Worm (Caenorhabditis elegans): ENCODE data around the gene tbx-40.

Gene tbx-40

DNA sequence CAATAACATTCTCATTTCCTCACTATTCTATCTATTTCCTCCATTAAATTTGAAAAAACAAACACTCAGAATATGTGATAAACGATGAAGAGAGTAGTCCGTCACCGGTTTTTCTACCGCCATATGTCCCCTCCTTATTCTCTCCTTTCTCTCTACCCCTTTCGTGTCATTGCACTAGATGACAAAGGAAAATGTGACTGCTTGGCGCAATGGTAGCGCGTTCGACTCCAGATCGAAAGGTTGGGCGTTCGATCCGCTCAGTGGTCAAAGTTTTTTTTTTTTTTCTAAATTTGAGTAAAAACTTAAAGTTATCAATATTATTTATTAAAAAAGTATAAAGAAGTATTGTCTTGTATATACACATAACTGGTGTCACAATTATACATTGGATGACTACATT lies 38.5 kb downstream of the tbx-40 start (continued):
- no peak for TF ChIP-seq aptf-2 (GFP tag; conservative IDR thresholded peaks at IDR 0.05)
- peak; percentile 76 for TF ChIP-seq ztf-18 (tag; optimal IDR thresholded peaks at IDR 0.05)
- TF ChIP-seq F57C9.4 (tag; optimal IDR thresholded peaks at IDR 0.05), result no peak
- TF ChIP-seq dpff-1 (tag; optimal IDR thresholded peaks at IDR 0.05), result no peak
- TF ChIP-seq nfyb-1 (GFP tag; IDR thresholded peaks at IDR 0.05), result peak; percentile 71; the same call in 1 of the 2 replicates
- TF ChIP-seq snpc-1.1 (tag; optimal IDR thresholded peaks at IDR 0.05; ENCODE audit: insufficient read depth), result peak; percentile 9
- TF ChIP-seq B0261.1 (tag; optimal IDR thresholded peaks at IDR 0.05), result peak; percentile 85
- peak; percentile 8 for TF ChIP-seq F49E8.2 (tag; optimal IDR thresholded peaks at IDR 0.05; ENCODE audit: insufficient read depth)
- peak; percentile 61 for TF ChIP-seq him-1 (tag; optimal IDR thresholded peaks at IDR 0.05)
- TF ChIP-seq cebp-1 (GFP tag; IDR thresholded peaks at IDR 0.05), result no peak
- TF ChIP-seq cebp-1 (tag; optimal IDR thresholded peaks at IDR 0.05), result no peak
- TF ChIP-seq tbp1 (GFP tag; optimal IDR thresholded peaks at IDR 0.05), result peak; percentile 98
- TF ChIP-seq efl-1 (GFP tag; optimal IDR thresholded peaks at IDR 0.05), result no peak
- TF ChIP-seq rec-8 (tag; optimal IDR thresholded peaks at IDR 0.05), result peak; percentile 11 to 36
- TF ChIP-seq F33H1.4 (GFP tag; IDR thresholded peaks at IDR 0.05), result no peak
- TF ChIP-seq dox-1 (GFP tag; IDR thresholded peaks at IDR 0.05), result no peak
- TF ChIP-seq let-607 (tag; optimal IDR thresholded peaks at IDR 0.05), result peak in 1 of 2 experiments; percentile 1
- no peak for TF ChIP-seq tbx-9 (tag; optimal IDR thresholded peaks at IDR 0.05; ENCODE audit: borderline replicate concordance)
- TF ChIP-seq F55B11.4 (tag; optimal IDR thresholded peaks at IDR 0.05; ENCODE audit: borderline replicate concordance, insufficient read depth), result no peak
- TF ChIP-seq F23B12.7 (tag; optimal IDR thresholded peaks at IDR 0.05; ENCODE audit: insufficient read depth), result peak; percentile 78
- no peak for TF ChIP-seq lin-54 (GFP tag; optimal IDR thresholded peaks at IDR 0.05)
- peak; percentile 89 for TF ChIP-seq snpc-4 (GFP tag; optimal IDR thresholded peaks at IDR 0.05)
- TF ChIP-seq snpc-4 (tag; optimal IDR thresholded peaks at IDR 0.05), result peak; percentile 34 to 97 (median 92)
- TF ChIP-seq F37B4.10 (GFP tag; IDR thresholded peaks at IDR 0.05), result no peak
- TF ChIP-seq D2030.7 (GFP tag; IDR thresholded peaks at IDR 0.05), result peak; percentile 40; the same call in 1 of the 2 replicates
- no peak for TF ChIP-seq F10E7.11 (tag; optimal IDR thresholded peaks at IDR 0.05)
- no peak for TF ChIP-seq gei-17 (GFP tag; optimal IDR thresholded peaks at IDR 0.05)
- no peak for TF ChIP-seq ceh-40 (GFP tag; IDR thresholded peaks at IDR 0.05)
- TF ChIP-seq let-526 (GFP tag; IDR thresholded peaks at IDR 0.05), result no peak
- 0 out of 2 replicates have a peak, but pooled peaks have one; percentile 60 for TF ChIP-seq cebp-2 (GFP tag; IDR thresholded peaks at IDR 0.05)
- no peak for TF ChIP-seq Y95B8A.8 (GFP tag; IDR thresholded peaks at IDR 0.05)
- TF ChIP-seq egl-44 (GFP tag; IDR thresholded peaks at IDR 0.05), result no peak
- no peak for TF ChIP-seq mel-28 (tag; optimal IDR thresholded peaks at IDR 0.05; ENCODE audit: borderline replicate concordance)
- 0 out of 2 replicates have a peak, but pooled peaks have one; percentile 11 for TF ChIP-seq Y53F4B.3 (GFP tag; IDR thresholded peaks at IDR 0.05)
- no peak for TF ChIP-seq pha-4 (tag; optimal IDR thresholded peaks at IDR 0.05)
- TF ChIP-seq hsf-1 (GFP tag; IDR thresholded peaks at IDR 0.05), result peak; percentile 75
- TF ChIP-seq lsy-27 (tag; optimal IDR thresholded peaks at IDR 0.05; ENCODE audit: borderline replicate concordance, insufficient read depth), result peak; percentile 42
- peak; percentile 59; the same call in 1 of the 2 replicates for TF ChIP-seq pbrm-1 (GFP tag; IDR thresholded peaks at IDR 0.05)
- peak; percentile 63 for TF ChIP-seq ZK185.1 (tag; optimal IDR thresholded peaks at IDR 0.05; ENCODE audit: poor library complexity, severe bottlenecking)
